Worm (Caenorhabditis elegans): ENCODE measurements around the gene C18E9.2.

DNA sequence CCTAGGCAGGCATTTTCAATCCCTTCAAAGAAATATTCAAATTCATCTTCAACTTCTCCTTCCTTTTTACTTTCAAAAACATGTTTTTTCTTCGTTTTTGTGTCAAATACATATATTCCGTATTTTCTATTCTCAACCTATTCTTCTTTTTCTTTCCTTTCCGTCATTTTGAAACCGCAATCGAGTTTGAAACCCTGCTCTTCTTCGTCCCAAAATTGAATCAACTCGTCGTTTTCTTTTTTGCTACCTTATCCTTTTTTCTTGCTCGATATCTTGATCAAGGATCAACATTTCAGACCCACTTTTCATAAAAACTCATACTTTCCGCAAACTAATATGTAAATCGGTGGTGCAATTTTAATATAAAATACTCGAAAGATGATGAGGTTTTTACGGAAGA lies 19.6 kb upstream of the C18E9.2 start:
- TF ChIP-seq him-1 (tag; optimal IDR thresholded peaks at IDR 0.05) (no peak), dao-5 (tag; optimal IDR thresholded peaks at IDR 0.05) (no peak)
